Worm (Caenorhabditis elegans) whole organism, early embryonic: Measurements from ENCODE around the gene K10H10.7.

ENCODE experiments used
- B0310.2 ChIP-seq: sonication (generic microtip); optimal IDR thresholded peaks from 2 replicates; lab custom pipeline; 2016; ENCODE audit warnings: mild to moderate bottlenecking, missing genetic modification characterization, missing compliant biosample characterization
- aly-1 ChIP-seq: sonication (generic microtip); optimal IDR thresholded peaks from 2 replicates; lab custom pipeline; 2016; ENCODE audit warnings: missing genetic modification characterization, missing compliant biosample characterization
- ama-1 ChIP-seq: fragments of 150-350 bp; optimal IDR thresholded peaks from 2 replicates; lab custom pipeline; 2014
- ceh-13 ChIP-seq: fragments of 200-800 bp; sonication (Bioruptor generic); optimal IDR thresholded peaks from 2 replicates; lab custom pipeline; 2018; ENCODE audit warnings: mild to moderate bottlenecking, missing genetic modification characterization, missing compliant biosample characterization
- ceh-36 ChIP-seq: sonication (generic microtip); optimal IDR thresholded peaks from 2 replicates; lab custom pipeline; 2016; ENCODE audit warnings: missing genetic modification characterization, inconsistent platforms, missing compliant biosample characterization
- flt-1 ChIP-seq: fragments of 200-800 bp; sonication (Bioruptor generic); IDR thresholded peaks from 2 replicates; pipeline ENCODE4 v1.3.6; 2022; ENCODE audit warnings: missing genetic modification characterization, missing compliant biosample characterization
- hmg-4 ChIP-seq: fragments of 200-800 bp; sonication (Bioruptor generic); optimal IDR thresholded peaks from 2 replicates; lab custom pipeline; 2018; ENCODE audit warnings: mild to moderate bottlenecking, missing genetic modification characterization, missing compliant biosample characterization
- hnd-1 ChIP-seq: sonication (generic microtip); optimal IDR thresholded peaks from 2 replicates; lab custom pipeline; 2016; ENCODE audit warnings: missing genetic modification characterization, missing compliant biosample characterization
- pes-1 ChIP-seq: fragments of 200-800 bp; sonication (Bioruptor generic); IDR thresholded peaks from 2 replicates; pipeline ENCODE4 v1.3.6; 2022; ENCODE audit warnings: missing genetic modification reagents, missing genetic modification characterization, missing compliant biosample characterization
- scrt-1 ChIP-seq: fragments of 200-800 bp; sonication (Bioruptor generic); IDR thresholded peaks from 2 replicates; pipeline ENCODE4 v1.3.6; 2022; ENCODE audit warnings: missing genetic modification characterization, missing compliant biosample characterization
- tbx-11 ChIP-seq: fragments of 200-800 bp; sonication (Bioruptor generic); IDR thresholded peaks from 2 replicates; pipeline ENCODE4 v1.3.6; 2022; ENCODE audit warnings: missing genetic modification characterization, missing compliant biosample characterization
- tbx-37 ChIP-seq: fragments of 200-800 bp; sonication (Bioruptor generic); conservative IDR thresholded peaks from 2 replicates; pipeline ENCODE4 v1.3.6; 2022; ENCODE audit warnings: missing genetic modification reagents, missing genetic modification characterization, missing compliant biosample characterization
- tra-4 ChIP-seq: sonication (generic microtip); optimal IDR thresholded peaks from 2 replicates; lab custom pipeline; 2017; ENCODE audit warnings: missing genetic modification characterization, missing compliant biosample characterization

DNA sequence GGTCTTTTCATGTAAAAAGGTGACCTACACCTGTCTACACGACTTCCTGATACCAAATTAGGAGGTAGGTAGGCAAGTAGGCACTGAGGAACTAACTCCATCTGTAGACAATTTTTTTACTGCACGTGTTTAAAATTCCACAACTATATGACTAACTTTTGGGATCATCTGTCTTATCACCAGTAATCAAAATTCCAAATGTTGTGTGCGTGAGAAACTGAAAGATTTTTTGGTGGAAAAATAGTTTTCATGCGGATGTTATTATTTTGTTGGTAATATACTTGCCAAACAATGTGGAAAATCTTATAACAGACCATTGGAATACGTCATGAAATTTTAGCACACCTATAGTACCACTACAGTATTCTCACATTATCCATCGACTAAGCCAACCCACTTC lies 3.7 kb upstream of the K10H10.7 start, which contains the start of gene K10H10.13:
- no peak for TF ChIP-seq ama-1 (lab: Kevin White, UChicago)
- TF ChIP-seq flt-1 (GFP tag; lab: Robert Waterston, UW) = no peak
- no peak for TF ChIP-seq scrt-1 (GFP tag; lab: Robert Waterston, UW)
- TF ChIP-seq B0310.2 (tag; lab: Kevin White, UChicago) = no peak
- TF ChIP-seq hmg-4 = no peak
- no peak for TF ChIP-seq tbx-11 (GFP tag; lab: Robert Waterston, UW)
- TF ChIP-seq ceh-36 (tag; lab: Kevin White, UChicago) = no peak
- TF ChIP-seq tbx-37 = no peak
- no peak for TF ChIP-seq aly-1 (tag; lab: Kevin White, UChicago)
- TF ChIP-seq pes-1 (GFP tag; lab: Robert Waterston, UW) = no peak
- TF ChIP-seq tra-4 (tag; lab: Kevin White, UChicago) = no peak
- no peak for TF ChIP-seq ceh-13 (GFP tag; lab: Kevin White, UChicago)
- TF ChIP-seq hnd-1 (tag; lab: Kevin White, UChicago) = no peak
